Worm (Caenorhabditis elegans) whole organism, L2 larva: ENCODE results near the gene F40E10.5.

ENCODE experiments used
- F13H6.1 ChIP-seq: sonication (generic microtip); optimal IDR thresholded peaks from 2 replicates; lab custom pipeline; 2016; ENCODE audit warnings: missing genetic modification characterization, missing compliant biosample characterization
- ama-1 ChIP-seq: fragments of 150-350 bp; optimal IDR thresholded peaks from 2 replicates; lab custom pipeline; 2018; ENCODE audit warnings: inconsistent platforms
- blmp-1 ChIP-seq: sonication (generic microtip); optimal IDR thresholded peaks from 2 replicates; lab custom pipeline; 2017; ENCODE audit warnings: missing genetic modification characterization, mild to moderate bottlenecking, missing compliant biosample characterization, antibody characterized with exemption, moderate library complexity; ENCODE audit not compliant: insufficient read depth
- egl-27 ChIP-seq: sonication (generic microtip); optimal IDR thresholded peaks from 3 replicates; lab custom pipeline; 2017; ENCODE audit warnings: missing biosample characterization, missing genetic modification reagents, missing genetic modification characterization
- elt-3 ChIP-seq: sonication (generic microtip); optimal IDR thresholded peaks from 2 replicates; lab custom pipeline; 2017; ENCODE audit warnings: missing biosample characterization, missing genetic modification characterization
- fos-1 ChIP-seq: fragments of 150-350 bp; optimal IDR thresholded peaks from 2 replicates; lab custom pipeline; 2014; ENCODE audit warnings: missing biosample characterization, missing genetic modification characterization
- lin-39 ChIP-seq: fragments of 150-350 bp; optimal IDR thresholded peaks from 2 replicates; lab custom pipeline; 2014; ENCODE audit warnings: missing biosample characterization, missing genetic modification reagents, missing genetic modification characterization
- lsy-2 ChIP-seq, 2 experiments: fragments of 150-350 bp in 1 of 2; sonication (generic microtip) in 1 of 2; optimal IDR thresholded peaks; 2 replicates each; lab custom pipeline; 2014 to 2017; ENCODE audit warnings: missing biosample characterization in 2 of 2, missing genetic modification characterization in 2 of 2
- mdl-1 ChIP-seq, 2 experiments: fragments of 150-350 bp in 1 of 2; sonication (generic microtip) in 1 of 2; optimal IDR thresholded peaks; 2 replicates each; lab custom pipeline; 2017; ENCODE audit warnings: missing biosample characterization in 2 of 2, missing genetic modification characterization in 2 of 2
- nhr-11 ChIP-seq: fragments of 150-350 bp; optimal IDR thresholded peaks from 2 replicates; lab custom pipeline; 2014; ENCODE audit warnings: missing biosample characterization, missing genetic modification characterization
- skn-1 ChIP-seq: sonication (generic microtip); optimal IDR thresholded peaks from 2 replicates; lab custom pipeline; 2017; ENCODE audit warnings: missing biosample characterization, missing genetic modification characterization
- snpc-4 ChIP-seq: fragments of 150-350 bp; optimal IDR thresholded peaks from 2 replicates; lab custom pipeline; 2014; ENCODE audit warnings: missing biosample characterization, missing genetic modification characterization
- unc-62 ChIP-seq: fragments of 150-350 bp; optimal IDR thresholded peaks from 2 replicates; lab custom pipeline; 2014; ENCODE audit warnings: missing biosample characterization, missing genetic modification reagents, missing genetic modification characterization

DNA sequence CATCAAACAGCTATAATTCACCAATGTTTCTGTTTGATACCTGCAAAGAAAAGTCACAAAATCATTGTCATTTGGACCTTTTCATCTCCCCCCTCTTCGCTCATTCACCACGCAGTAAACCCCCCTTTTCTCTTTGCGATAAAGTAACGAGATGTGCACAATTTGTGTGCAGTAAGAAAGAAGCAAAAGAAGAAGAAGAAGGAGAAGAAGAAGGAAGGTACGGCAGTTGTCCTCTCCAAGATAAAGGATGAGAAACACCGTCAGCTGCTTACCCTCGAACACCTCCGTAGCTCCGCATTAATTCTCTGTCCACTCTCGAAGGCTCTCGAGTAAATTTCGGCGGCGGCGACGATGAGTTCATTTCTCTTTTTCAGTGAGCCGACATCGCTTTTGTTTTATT, 48.1 kb upstream of the F40E10.5 start:
- TF ChIP-seq unc-62 (no peak), lsy-2 (tag; optimal IDR thresholded peaks at IDR 0.05; lab: Kevin White, UChicago) (no peak), F13H6.1 (tag; lab: Kevin White, UChicago) (peak; percentile 63), nhr-11 (tag; lab: Kevin White, UChicago) (no peak), ama-1 (no peak), snpc-4 (tag; lab: Kevin White, UChicago) (no peak), mdl-1 (tag; optimal IDR thresholded peaks at IDR 0.05; lab: Kevin White, UChicago) (no peak), fos-1 (tag; lab: Kevin White, UChicago) (no peak), skn-1 (tag; lab: Kevin White, UChicago) (no peak), lin-39 (tag; lab: Kevin White, UChicago) (no peak), elt-3 (no peak), blmp-1 (no peak), egl-27 (no peak)
